Fruit fly (Drosophila melanogaster): Measurements from ENCODE around the gene CG13625.

The CG13625 gene

dm6 chr3R:24598549-24599204 is 13.7 kb upstream of the CG13625 start:
- TF ChIP-seq br (GFP tag; optimal IDR thresholded peaks at IDR 0.05), result no peak
- TF ChIP-seq sv (GFP tag; optimal IDR thresholded peaks at IDR 0.05), result no peak
- peak; percentile 7 for TF ChIP-seq psq (GFP tag; optimal IDR thresholded peaks at IDR 0.05)
- TF ChIP-seq HLH106 (tag; optimal IDR thresholded peaks at IDR 0.05), result no peak
- peak; percentile 11 for TF ChIP-seq fru (GFP tag; optimal IDR thresholded peaks at IDR 0.05)
- no peak for TF ChIP-seq Hr78 (GFP tag; optimal IDR thresholded peaks at IDR 0.05)

dm6 chr3R:24596881-24597280 is 11.9 kb upstream of the CG13625 start:
- TF ChIP-seq OdsH (GFP tag; optimal IDR thresholded peaks at IDR 0.05) (no peak), Vsx2 (GFP tag; optimal IDR thresholded peaks at IDR 0.05; ENCODE audit: partially characterized antibody) (no peak), Mio (GFP tag; optimal IDR thresholded peaks at IDR 0.05) (no peak), HLH106 (tag; optimal IDR thresholded peaks at IDR 0.05) (no peak), Myc (optimal IDR thresholded peaks at IDR 0.05) (no peak), N (GFP tag; optimal IDR thresholded peaks at IDR 0.05) (no peak), GATAd (GFP tag; optimal IDR thresholded peaks at IDR 0.05) (no peak), Dif (GFP tag; optimal IDR thresholded peaks at IDR 0.05; ENCODE audit: partially characterized antibody) (no peak), sage (GFP tag; optimal IDR thresholded peaks at IDR 0.05) (no peak)

- no peak for TF ChIP-seq sv (GFP tag; optimal IDR thresholded peaks at IDR 0.05)
- no peak for TF ChIP-seq br (GFP tag; optimal IDR thresholded peaks at IDR 0.05)
- TF ChIP-seq fru (GFP tag; optimal IDR thresholded peaks at IDR 0.05), result no peak
- no peak for TF ChIP-seq dl (GFP tag; optimal IDR thresholded peaks at IDR 0.05; ENCODE audit: insufficient read depth in 1 of 2, partially characterized antibody in 2 of 2)
- TF ChIP-seq Hr83 (GFP tag; optimal IDR thresholded peaks at IDR 0.05; ENCODE audit: poor library complexity, severe bottlenecking), result no peak
- TF ChIP-seq OdsH (GFP tag; optimal IDR thresholded peaks at IDR 0.05), result no peak
- no peak for TF ChIP-seq N (GFP tag; optimal IDR thresholded peaks at IDR 0.05)
- TF ChIP-seq Hr78 (GFP tag; optimal IDR thresholded peaks at IDR 0.05), result no peak
- TF ChIP-seq psq (GFP tag; optimal IDR thresholded peaks at IDR 0.05), result no peak
- TF ChIP-seq Vsx2 (GFP tag; optimal IDR thresholded peaks at IDR 0.05; ENCODE audit: partially characterized antibody), result no peak
- TF ChIP-seq sage (GFP tag; optimal IDR thresholded peaks at IDR 0.05), result no peak
- TF ChIP-seq Jra (GFP tag; optimal IDR thresholded peaks at IDR 0.05), result no peak
- no peak for TF ChIP-seq CG9705 (GFP tag; optimal IDR thresholded peaks at IDR 0.05)
- no peak for TF ChIP-seq Dfd (GFP tag; optimal IDR thresholded peaks at IDR 0.05)
- TF ChIP-seq dsf (GFP tag; optimal IDR thresholded peaks at IDR 0.05; ENCODE audit: borderline replicate concordance), result no peak
- TF ChIP-seq Mio (GFP tag; optimal IDR thresholded peaks at IDR 0.05), result no peak
These were observed 10.6 kb upstream of the CG13625 start for dm6 chr3R:24595330-24596114.

- TF ChIP-seq psq (GFP tag; optimal IDR thresholded peaks at IDR 0.05) (peak; percentile 28), br (GFP tag; optimal IDR thresholded peaks at IDR 0.05) (no peak), Dif (GFP tag; optimal IDR thresholded peaks at IDR 0.05; ENCODE audit: partially characterized antibody) (peak; percentile 58), Hnf4 (GFP tag; optimal IDR thresholded peaks at IDR 0.05) (no peak), ey (GFP tag; optimal IDR thresholded peaks at IDR 0.05) (no peak), Vsx2 (GFP tag; optimal IDR thresholded peaks at IDR 0.05; ENCODE audit: partially characterized antibody) (peak; percentile 74), N (GFP tag; optimal IDR thresholded peaks at IDR 0.05) (no peak), Dfd (GFP tag; optimal IDR thresholded peaks at IDR 0.05) (no peak), h (GFP tag; optimal IDR thresholded peaks at IDR 0.05) (no peak)
These were observed 8.8 kb upstream of the CG13625 start for dm6 chr3R:24593733-24594132.

- TF ChIP-seq Rel (GFP tag; optimal IDR thresholded peaks at IDR 0.05), result no peak
- TF ChIP-seq Rel (tag; optimal IDR thresholded peaks at IDR 0.05), result peak; percentile 4
- peak; percentile 40 for TF ChIP-seq Dfd (GFP tag; optimal IDR thresholded peaks at IDR 0.05)
- no peak for TF ChIP-seq Vsx2 (GFP tag; optimal IDR thresholded peaks at IDR 0.05; ENCODE audit: partially characterized antibody)
These were observed 5.3 kb upstream of the CG13625 start for dm6 chr3R:24590276-24590675.
